Fruit fly (Drosophila melanogaster) whole organism: ENCODE results near the gene SmydA-8.

ENCODE experiments used
- CG8478 ChIP-seq: fragments of >200 bp; optimal IDR thresholded peaks from 2 replicates; lab custom pipeline; 2018; ENCODE audit warnings: inconsistent platforms
- Dll ChIP-seq: fragments of >200 bp; optimal IDR thresholded peaks from 2 replicates; lab custom pipeline; 2017
- EcR ChIP-seq, 2 experiments: fragments of >200 bp; optimal IDR thresholded peaks; 2 replicates each; lab custom pipeline; 2017; ENCODE audit warnings: missing biosample characterization in 2 of 2, missing genetic modification characterization in 2 of 2, missing genetic modification reagents in 2 of 2
- pan ChIP-seq: fragments of >200 bp; optimal IDR thresholded peaks from 2 replicates; lab custom pipeline; 2017
- psq ChIP-seq: fragments of >200 bp; optimal IDR thresholded peaks from 2 replicates; lab custom pipeline; 2017
- usp ChIP-seq: fragments of >200 bp; optimal IDR thresholded peaks from 2 replicates; lab custom pipeline; 2017; ENCODE audit warnings: missing biosample characterization, missing genetic modification characterization, mixed read lengths

Gene SmydA-8

dm6 chrX:2180750-2181261, 32.8 kb downstream of the SmydA-8 start, which contains the start of gene pn:
Gene pn (plus strand): TSS chrX:2181211.
- TF ChIP-seq pan, result no peak
- no peak for TF ChIP-seq usp (GFP tag; lab: Kevin White, UChicago)
- TF ChIP-seq CG8478 (lab: Kevin White, UChicago), result no peak
- no peak for TF ChIP-seq psq (lab: Kevin White, UChicago)
- no peak for TF ChIP-seq Dll
- TF ChIP-seq EcR (GFP tag; optimal IDR thresholded peaks at IDR 0.05; lab: Kevin White, UChicago), result no peak

- TF ChIP-seq EcR (GFP tag; optimal IDR thresholded peaks at IDR 0.05; lab: Kevin White, UChicago) (no peak), usp (GFP tag; lab: Kevin White, UChicago) (no peak), CG8478 (lab: Kevin White, UChicago) (no peak)
Measured at dm6 chrX:2178802-2179201, 34.8 kb downstream of the SmydA-8 start, which contains the start of gene Cyp4ae1. Gene Cyp4ae1 (plus strand): TSS chrX:2179007.

dm6 chrX:2175956-2176469, 37.6 kb downstream of the SmydA-8 start, which contains the start of gene Cyp4d2:
Gene Cyp4d2 (plus strand): TSS chrX:2176006.
- no peak for TF ChIP-seq EcR (GFP tag; optimal IDR thresholded peaks at IDR 0.05; lab: Kevin White, UChicago)
- TF ChIP-seq usp (GFP tag; lab: Kevin White, UChicago), result no peak
- no peak for TF ChIP-seq pan

- TF ChIP-seq pan (no peak), EcR (GFP tag; optimal IDR thresholded peaks at IDR 0.05; lab: Kevin White, UChicago) (no peak), usp (GFP tag; lab: Kevin White, UChicago) (no peak), CG8478 (lab: Kevin White, UChicago) (no peak), Dll (no peak), psq (lab: Kevin White, UChicago) (no peak)
Measured at dm6 chrX:2175265-2175795, 38.3 kb downstream of the SmydA-8 start, which contains the start of gene Cyp4d14. Gene Cyp4d14 (minus strand): TSS chrX:2175315.

- TF ChIP-seq Dll (no peak), usp (GFP tag; lab: Kevin White, UChicago) (no peak), psq (lab: Kevin White, UChicago) (no peak), pan (no peak), EcR (GFP tag; optimal IDR thresholded peaks at IDR 0.05; lab: Kevin White, UChicago) (no peak), CG8478 (lab: Kevin White, UChicago) (no peak)
Measured at dm6 chrX:2172420-2172827, 41.2 kb downstream of the SmydA-8 start, which contains the start of gene ND-B14.5A. Gene ND-B14.5A (plus strand): TSS chrX:2172526.

dm6 chrX:2170424-2170823, 43.2 kb downstream of the SmydA-8 start:
- TF ChIP-seq psq (lab: Kevin White, UChicago), result no peak
- no peak for TF ChIP-seq CG8478 (lab: Kevin White, UChicago)
- TF ChIP-seq EcR (GFP tag; optimal IDR thresholded peaks at IDR 0.05; lab: Kevin White, UChicago), result no peak
- TF ChIP-seq Dll, result no peak
- no peak for TF ChIP-seq pan
- no peak for TF ChIP-seq usp (GFP tag; lab: Kevin White, UChicago)

dm6 chrX:2168485-2169199, 45.0 kb downstream of the SmydA-8 start:
- TF ChIP-seq psq (lab: Kevin White, UChicago) (no peak), pan (no peak), EcR (GFP tag; optimal IDR thresholded peaks at IDR 0.05; lab: Kevin White, UChicago) (no peak), CG8478 (lab: Kevin White, UChicago) (no peak), usp (GFP tag; lab: Kevin White, UChicago) (no peak), Dll (no peak)

- no peak for TF ChIP-seq pan
- no peak for TF ChIP-seq Dll
- TF ChIP-seq psq (lab: Kevin White, UChicago), result no peak
- TF ChIP-seq EcR (GFP tag; optimal IDR thresholded peaks at IDR 0.05; lab: Kevin White, UChicago), result no peak
- TF ChIP-seq usp (GFP tag; lab: Kevin White, UChicago), result no peak
- TF ChIP-seq CG8478 (lab: Kevin White, UChicago), result no peak
Measured at dm6 chrX:2166129-2166528, 47.5 kb downstream of the SmydA-8 start.

- TF ChIP-seq psq (lab: Kevin White, UChicago) (no peak), pan (no peak), CG8478 (lab: Kevin White, UChicago) (no peak), EcR (GFP tag; optimal IDR thresholded peaks at IDR 0.05; lab: Kevin White, UChicago) (no peak), Dll (no peak), usp (GFP tag; lab: Kevin White, UChicago) (no peak)
Measured at dm6 chrX:2165394-2165793, 48.2 kb downstream of the SmydA-8 start.

dm6 chrX:2163358-2163757, 50.3 kb downstream of the SmydA-8 start:
- TF ChIP-seq psq (lab: Kevin White, UChicago) (no peak), EcR (GFP tag; optimal IDR thresholded peaks at IDR 0.05; lab: Kevin White, UChicago) (no peak), CG8478 (lab: Kevin White, UChicago) (no peak)

dm6 chrX:2162130-2162907, 51.3 kb downstream of the SmydA-8 start, which contains the start of the genes Cyp4d1 and CG3630:
Gene Cyp4d1 (minus strand): TSS chrX:2162180.
Gene CG3630 (plus strand): TSS chrX:2162196.
- TF ChIP-seq CG8478 (lab: Kevin White, UChicago) (no peak), pan (no peak), Dll (no peak), psq (lab: Kevin White, UChicago) (no peak), EcR (GFP tag; optimal IDR thresholded peaks at IDR 0.05; lab: Kevin White, UChicago) (no peak), usp (GFP tag; lab: Kevin White, UChicago) (no peak)
